Fruit fly (Drosophila melanogaster) whole organism, prepupa: ENCODE results near the gene CSN8.

Source experiments
- Blimp-1 ChIP-seq: fragments of 200-800 bp; sonication (Bioruptor generic); optimal IDR thresholded peaks from 3 replicates; lab custom pipeline; 2017; ENCODE audit warnings: missing biosample characterization, missing genetic modification characterization, mild to moderate bottlenecking, moderate library complexity, missing genetic modification reagents
- CG10631 ChIP-seq: fragments of 200-800 bp; sonication (Bioruptor generic); optimal IDR thresholded peaks from 2 replicates; lab custom pipeline; 2016; ENCODE audit warnings: missing biosample characterization, missing genetic modification characterization
- CG11294 ChIP-seq: fragments of 200-800 bp; sonication (Bioruptor generic); IDR thresholded peaks from 2 replicates; pipeline ENCODE4 v1.3.6; 2022; ENCODE audit warnings: missing biosample characterization, missing genetic modification characterization
- CG11762 ChIP-seq: fragments of 200-800 bp; sonication (Bioruptor generic); optimal IDR thresholded peaks from 3 replicates; lab custom pipeline; 2016; ENCODE audit warnings: missing biosample characterization, missing genetic modification characterization; ENCODE audit not compliant: insufficient read depth
- CG11902 ChIP-seq: fragments of 200-800 bp; sonication (Bioruptor generic); optimal IDR thresholded peaks from 3 replicates; lab custom pipeline; 2016; ENCODE audit warnings: missing biosample characterization, missing genetic modification characterization
- CG15336 ChIP-seq: fragments of 200-800 bp; sonication (Bioruptor generic); IDR thresholded peaks from 2 replicates; pipeline ENCODE4 v1.3.6; 2022; ENCODE audit warnings: missing biosample characterization, missing genetic modification characterization
- CG1621 ChIP-seq: fragments of 200-800 bp; sonication (Bioruptor generic); optimal IDR thresholded peaks from 3 replicates; lab custom pipeline; 2018; ENCODE audit warnings: missing biosample characterization, mild to moderate bottlenecking, missing genetic modification characterization
- CG16779 ChIP-seq: fragments of 200-800 bp; sonication (Bioruptor generic); optimal IDR thresholded peaks from 3 replicates; lab custom pipeline; 2017; ENCODE audit warnings: missing biosample characterization, mild to moderate bottlenecking, missing genetic modification characterization
- CG32006 ChIP-seq: fragments of 200-800 bp; sonication (Bioruptor generic); optimal IDR thresholded peaks from 3 replicates; lab custom pipeline; 2017; ENCODE audit warnings: missing biosample characterization, mild to moderate bottlenecking, missing genetic modification characterization
- CG34406 ChIP-seq: fragments of 200-800 bp; sonication (Bioruptor generic); optimal IDR thresholded peaks from 3 replicates; lab custom pipeline; 2016; ENCODE audit warnings: missing biosample characterization, missing genetic modification characterization
- CG3919 ChIP-seq: fragments of 200-800 bp; sonication (Bioruptor generic); optimal IDR thresholded peaks from 3 replicates; lab custom pipeline; 2016; ENCODE audit warnings: missing biosample characterization, missing genetic modification characterization
- CG4318 ChIP-seq: fragments of 200-800 bp; sonication (Bioruptor generic); optimal IDR thresholded peaks from 3 replicates; lab custom pipeline; 2017; ENCODE audit warnings: missing biosample characterization, mild to moderate bottlenecking, missing genetic modification characterization
- CG6163 ChIP-seq: fragments of 200-800 bp; sonication (Bioruptor generic); IDR thresholded peaks from 3 replicates; pipeline ENCODE4 v1.3.6; 2022; ENCODE audit warnings: missing biosample characterization, missing genetic modification characterization
- CG6276 ChIP-seq: fragments of 200-800 bp; sonication (Bioruptor generic); optimal IDR thresholded peaks from 2 replicates; lab custom pipeline; 2017; ENCODE audit warnings: missing biosample characterization, mild to moderate bottlenecking, missing genetic modification characterization
- CG6792 ChIP-seq: fragments of 200-800 bp; sonication (Bioruptor generic); optimal IDR thresholded peaks from 3 replicates; lab custom pipeline; 2016; ENCODE audit warnings: missing biosample characterization, missing genetic modification characterization
- CG7368 ChIP-seq: fragments of 200-800 bp; sonication (Bioruptor generic); optimal IDR thresholded peaks from 3 replicates; lab custom pipeline; 2016; ENCODE audit warnings: missing biosample characterization, missing genetic modification characterization
- CG8119 ChIP-seq: fragments of 200-800 bp; sonication (Bioruptor generic); IDR thresholded peaks from 3 replicates; pipeline ENCODE4 v1.3.6; 2022; ENCODE audit warnings: missing biosample characterization, missing genetic modification characterization
- CG8319 ChIP-seq: fragments of 200-800 bp; sonication (Bioruptor generic); optimal IDR thresholded peaks from 3 replicates; lab custom pipeline; 2016; ENCODE audit warnings: missing biosample characterization, missing genetic modification characterization
- CG8632 ChIP-seq: fragments of 200-800 bp; sonication (Bioruptor generic); optimal IDR thresholded peaks from 3 replicates; lab custom pipeline; 2016; ENCODE audit warnings: missing biosample characterization, missing genetic modification characterization
- Eip75B ChIP-seq: fragments of 200-800 bp; sonication (Bioruptor generic); optimal IDR thresholded peaks from 3 replicates; lab custom pipeline; 2016; ENCODE audit warnings: missing biosample characterization, missing genetic modification characterization
- Eip78C ChIP-seq: fragments of 200-800 bp; sonication (Bioruptor generic); peaks from one replicate; lab custom pipeline; 2016; ENCODE audit warnings: missing biosample characterization, missing genetic modification characterization
- Eip93F ChIP-seq: fragments of 200-800 bp; sonication (Bioruptor generic); optimal IDR thresholded peaks from 2 replicates; lab custom pipeline; 2016; ENCODE audit warnings: missing biosample characterization, mild to moderate bottlenecking, missing genetic modification characterization
- Ets21C ChIP-seq: fragments of 200-800 bp; sonication (Bioruptor generic); optimal IDR thresholded peaks from 3 replicates; lab custom pipeline; 2016; ENCODE audit warnings: missing biosample characterization, missing genetic modification characterization
- Hr39 ChIP-seq: fragments of 200-800 bp; sonication (Bioruptor generic); optimal IDR thresholded peaks from 2 replicates; lab custom pipeline; 2016; ENCODE audit warnings: missing biosample characterization, missing genetic modification characterization
- Hr4 ChIP-seq: fragments of 200-800 bp; sonication (Bioruptor generic); optimal IDR thresholded peaks from 3 replicates; lab custom pipeline; 2016; ENCODE audit warnings: missing biosample characterization, missing genetic modification characterization
- Lpt ChIP-seq: fragments of 200-800 bp; sonication (Bioruptor generic); optimal IDR thresholded peaks from 3 replicates; lab custom pipeline; 2016; ENCODE audit warnings: missing biosample characterization, missing genetic modification characterization
- Met ChIP-seq: fragments of 200-800 bp; sonication (Bioruptor generic); optimal IDR thresholded peaks from 3 replicates; lab custom pipeline; 2016; ENCODE audit warnings: missing biosample characterization, missing genetic modification characterization
- OdsH ChIP-seq: fragments of 200-800 bp; sonication (Bioruptor generic); optimal IDR thresholded peaks from 3 replicates; lab custom pipeline; 2016; ENCODE audit warnings: missing biosample characterization, missing genetic modification characterization
- Smox ChIP-seq: fragments of 200-800 bp; sonication (Bioruptor generic); optimal IDR thresholded peaks from 3 replicates; lab custom pipeline; 2016; ENCODE audit warnings: missing biosample characterization, missing genetic modification characterization
- Sox102F ChIP-seq: fragments of 200-800 bp; sonication (Bioruptor generic); optimal IDR thresholded peaks from 2 replicates; lab custom pipeline; 2016; ENCODE audit warnings: missing biosample characterization, mild to moderate bottlenecking, missing genetic modification characterization
- Sox15 ChIP-seq: fragments of 200-800 bp; sonication (Bioruptor generic); optimal IDR thresholded peaks from 3 replicates; lab custom pipeline; 2016; ENCODE audit warnings: missing biosample characterization, missing genetic modification characterization
- achi ChIP-seq: fragments of 200-800 bp; sonication (Bioruptor generic); optimal IDR thresholded peaks from 3 replicates; lab custom pipeline; 2016; ENCODE audit warnings: missing biosample characterization, missing genetic modification characterization
- acj6 ChIP-seq: fragments of 200-800 bp; sonication (Bioruptor generic); optimal IDR thresholded peaks from 3 replicates; lab custom pipeline; 2016; ENCODE audit warnings: missing biosample characterization, missing genetic modification characterization
- dsx ChIP-seq: fragments of 200-800 bp; optimal IDR thresholded peaks from 3 replicates; lab custom pipeline; 2019; ENCODE audit warnings: missing biosample characterization, mild to moderate bottlenecking, missing genetic modification characterization, moderate library complexity; ENCODE audit not compliant: poor library complexity, severe bottlenecking
- eg ChIP-seq: fragments of 200-800 bp; sonication (Bioruptor generic); IDR thresholded peaks from 3 replicates; pipeline ENCODE4 v1.3.6; 2022; ENCODE audit warnings: missing biosample characterization, missing genetic modification characterization
- esn ChIP-seq: fragments of 200-800 bp; sonication (Bioruptor generic); optimal IDR thresholded peaks from 2 replicates; lab custom pipeline; 2016; ENCODE audit warnings: missing biosample characterization, mild to moderate bottlenecking, missing genetic modification characterization, moderate library complexity
- fkh ChIP-seq: fragments of 200-800 bp; sonication (Bioruptor generic); optimal IDR thresholded peaks from 3 replicates; lab custom pipeline; 2017; ENCODE audit warnings: missing biosample characterization, mild to moderate bottlenecking, missing genetic modification characterization, moderate library complexity
- lz ChIP-seq: fragments of 200-800 bp; sonication (Bioruptor generic); optimal IDR thresholded peaks from 3 replicates; lab custom pipeline; 2016; ENCODE audit warnings: missing biosample characterization, missing genetic modification characterization
- net ChIP-seq: fragments of 200-800 bp; sonication (Bioruptor generic); optimal IDR thresholded peaks from 3 replicates; lab custom pipeline; 2016; ENCODE audit warnings: missing biosample characterization, missing genetic modification characterization
- salr ChIP-seq, 2 experiments: fragments of 200-800 bp; sonication (Bioruptor generic); optimal IDR thresholded peaks; 3 replicates each; lab custom pipeline; 2016 to 2018; ENCODE audit warnings: missing biosample characterization in 2 of 2, missing genetic modification characterization in 2 of 2, mild to moderate bottlenecking in 1 of 2
- spab ChIP-seq: fragments of 200-800 bp; sonication (Bioruptor generic); optimal IDR thresholded peaks from 2 replicates; lab custom pipeline; 2017; ENCODE audit warnings: missing biosample characterization, mild to moderate bottlenecking, missing genetic modification characterization, missing genetic modification reagents
- ss ChIP-seq, 2 experiments: fragments of 200-800 bp; sonication (Bioruptor generic); optimal IDR thresholded peaks; 2 replicates in 1 of 2; 3 replicates in 1 of 2; lab custom pipeline; 2017 to 2018; ENCODE audit warnings: mild to moderate bottlenecking in 2 of 2, missing biosample characterization in 2 of 2, missing genetic modification characterization in 2 of 2, moderate library complexity in 1 of 2
- svp ChIP-seq: fragments of 200-800 bp; sonication (Bioruptor generic); peaks from one replicate; lab custom pipeline; 2016; ENCODE audit warnings: missing biosample characterization, missing genetic modification characterization
- topi ChIP-seq: fragments of 200-800 bp; sonication (Bioruptor generic); optimal IDR thresholded peaks from 3 replicates; lab custom pipeline; 2016; ENCODE audit warnings: missing biosample characterization, missing genetic modification characterization

The CSN8 gene

dm6 chr2L:8365701-8366643 lies 1.3 kb downstream of the CSN8 start, which contains the start of gene Pp2A-29B (continued):
- no peak for TF ChIP-seq CG7368 (GFP tag; lab: Kevin White, UChicago)
- TF ChIP-seq CG15336 (GFP tag; lab: Robert Waterston, UW) = no peak
- TF ChIP-seq topi (GFP tag; lab: Kevin White, UChicago) = peak; percentile 39
- TF ChIP-seq achi (GFP tag; lab: Kevin White, UChicago) = peak; percentile 92
- no peak for TF ChIP-seq net (GFP tag; lab: Kevin White, UChicago)
- no peak for TF ChIP-seq Lpt (GFP tag; lab: Kevin White, UChicago)
- peak; percentile 50 for TF ChIP-seq Ets21C (GFP tag; lab: Kevin White, UChicago)
- no peak for TF ChIP-seq salr (GFP tag; optimal IDR thresholded peaks at IDR 0.05; lab: Kevin White, UChicago)
- no peak for TF ChIP-seq CG1621 (tag; lab: Kevin White, UChicago)
- peak; percentile 15 for TF ChIP-seq acj6 (GFP tag; lab: Kevin White, UChicago)
- TF ChIP-seq Blimp-1 (GFP tag; lab: Kevin White, UChicago) = no peak
- no peak for TF ChIP-seq CG6276 (GFP tag; lab: Kevin White, UChicago)
- no peak for TF ChIP-seq CG11762 (GFP tag; lab: Kevin White, UChicago)
- TF ChIP-seq Sox15 (GFP tag; lab: Kevin White, UChicago) = no peak
- no peak for TF ChIP-seq CG11294
- TF ChIP-seq CG34406 (GFP tag; lab: Kevin White, UChicago) = no peak
- no peak for TF ChIP-seq CG8632 (GFP tag; lab: Kevin White, UChicago)
- peak; percentile 54 for TF ChIP-seq esn (GFP tag; lab: Kevin White, UChicago)
- peak; percentile 58 for TF ChIP-seq Smox (GFP tag; lab: Kevin White, UChicago)
- TF ChIP-seq CG10631 (GFP tag; lab: Kevin White, UChicago) = peak; percentile 45
- no peak for TF ChIP-seq CG8119 (GFP tag; lab: Robert Waterston, UW)
- TF ChIP-seq lz = peak; percentile 55
- TF ChIP-seq CG11902 = peak; percentile 38
- TF ChIP-seq spab (GFP tag; lab: Kevin White, UChicago) = no peak
- no peak for TF ChIP-seq CG6792
- TF ChIP-seq CG4318 (GFP tag; lab: Kevin White, UChicago) = no peak
- no peak for TF ChIP-seq dsx
- no peak for TF ChIP-seq CG16779 (tag; lab: Kevin White, UChicago)
- TF ChIP-seq CG3919 (GFP tag; lab: Kevin White, UChicago) = no peak
- TF ChIP-seq, all 60 proteins: peak for 27

- TF ChIP-seq CG11762 (GFP tag; lab: Kevin White, UChicago) (no peak), Eip78C (GFP tag; lab: Kevin White, UChicago) (peak; percentile 58), Eip93F (no peak), CG34406 (GFP tag; lab: Kevin White, UChicago) (no peak), CG8319 (GFP tag; lab: Kevin White, UChicago) (no peak), Lpt (GFP tag; lab: Kevin White, UChicago) (peak; percentile 38), spab (GFP tag; lab: Kevin White, UChicago) (no peak), CG8119 (GFP tag; lab: Robert Waterston, UW) (no peak; the same call in 2 of the 3 replicates), Blimp-1 (GFP tag; lab: Kevin White, UChicago) (no peak), eg (GFP tag; lab: Robert Waterston, UW) (peak; percentile 71; the same call in 2 of the 3 replicates), ss (GFP tag; optimal IDR thresholded peaks at IDR 0.05; lab: Kevin White, UChicago) (no peak), OdsH (GFP tag; lab: Kevin White, UChicago) (no peak), Hr4 (GFP tag; lab: Kevin White, UChicago) (no peak), CG6792 (peak; percentile 13), CG4318 (GFP tag; lab: Kevin White, UChicago) (no peak), Sox102F (GFP tag; lab: Kevin White, UChicago) (no peak), acj6 (GFP tag; lab: Kevin White, UChicago) (no peak), CG6163 (GFP tag; lab: Robert Waterston, UW) (peak; percentile 47; the same call in 1 of the 3 replicates), CG3919 (GFP tag; lab: Kevin White, UChicago) (no peak), CG6276 (GFP tag; lab: Kevin White, UChicago) (peak; percentile 16), Hr39 (GFP tag; lab: Kevin White, UChicago) (no peak), topi (GFP tag; lab: Kevin White, UChicago) (peak; percentile 6), fkh (GFP tag; lab: Kevin White, UChicago) (peak; percentile 90), Eip75B (GFP tag; lab: Kevin White, UChicago) (no peak), CG16779 (tag; lab: Kevin White, UChicago) (peak; percentile 46), CG32006 (GFP tag; lab: Kevin White, UChicago) (no peak), svp (GFP tag; lab: Kevin White, UChicago) (peak; percentile 96), Met (GFP tag; lab: Kevin White, UChicago) (peak; percentile 9)
Observed at dm6 chr2L:8370364-8371326, 6.0 kb downstream of the CSN8 start, which contains the start of gene CG17292. CG17292 (plus strand) TSS chr2L:8370454.
